Fruit fly (Drosophila melanogaster): ENCODE measurements around the gene Lgr4.

The Lgr4 gene

dm6 chrX:13154783-13155182 is 34.2 kb downstream of the Lgr4 start, which contains the start of the genes CG4318 and CG4332 (continued):
- no peak for TF ChIP-seq lov (optimal IDR thresholded peaks at IDR 0.05)
- TF ChIP-seq lov (GFP tag; IDR thresholded peaks at IDR 0.05): no peak
- no peak for TF ChIP-seq az2 (GFP tag; optimal IDR thresholded peaks at IDR 0.05)
- no peak for TF ChIP-seq exex (tag; optimal IDR thresholded peaks at IDR 0.05)
- TF ChIP-seq CG13287 (GFP tag; IDR thresholded peaks at IDR 0.05; ENCODE audit: partially characterized antibody): peak; percentile 92
- TF ChIP-seq Drgx (GFP tag; IDR thresholded peaks at IDR 0.05): no peak
- peak; percentile 79 for TF ChIP-seq inv (GFP tag; IDR thresholded peaks at IDR 0.05; ENCODE audit: partially characterized antibody)
- TF ChIP-seq Hand (GFP tag; optimal IDR thresholded peaks at IDR 0.05): no peak
- no peak for TF ChIP-seq CG33557 (GFP tag; optimal IDR thresholded peaks at IDR 0.05)
- peak; percentile 2 for TF ChIP-seq ftz-f1 (GFP tag; optimal IDR thresholded peaks at IDR 0.05)
- no peak for TF ChIP-seq CG11085 (GFP tag; IDR thresholded peaks at IDR 0.05)
- no peak for TF ChIP-seq CG12155 (GFP tag; optimal IDR thresholded peaks at IDR 0.05)
- no peak for TF ChIP-seq CG17186 (GFP tag; optimal IDR thresholded peaks at IDR 0.05)
- no peak for TF ChIP-seq CG33213 (GFP tag; optimal IDR thresholded peaks at IDR 0.05)
- no peak for TF ChIP-seq CG18764 (GFP tag; optimal IDR thresholded peaks at IDR 0.05)
- no peak for TF ChIP-seq NC2β (GFP tag; optimal IDR thresholded peaks at IDR 0.05)
- peak; percentile 59; the same call in 1 of the 2 replicates for TF ChIP-seq CG2129 (GFP tag; IDR thresholded peaks at IDR 0.05; ENCODE audit: partially characterized antibody)
- TF ChIP-seq Stat92E (GFP tag; optimal IDR thresholded peaks at IDR 0.05): no peak
- TF ChIP-seq CG32532 (GFP tag; IDR thresholded peaks at IDR 0.05): no peak
- TF ChIP-seq ase (GFP tag; IDR thresholded peaks at IDR 0.05): no peak
- TF ChIP-seq unc-4 (GFP tag; IDR thresholded peaks at IDR 0.05; ENCODE audit: partially characterized antibody): peak; percentile 86
- TF ChIP-seq Taf1 (GFP tag; IDR thresholded peaks at IDR 0.05): no peak
- TF ChIP-seq Ets65A (GFP tag): no peak
- TF ChIP-seq TFAM (GFP tag; optimal IDR thresholded peaks at IDR 0.05): no peak
- TF ChIP-seq CG13296 (GFP tag; optimal IDR thresholded peaks at IDR 0.05): no peak
- no peak for TF ChIP-seq trh (GFP tag; optimal IDR thresholded peaks at IDR 0.05)
- TF ChIP-seq emc (GFP tag; optimal IDR thresholded peaks at IDR 0.05): no peak
- no peak for TF ChIP-seq gsb (GFP tag; IDR thresholded peaks at IDR 0.05)
- no peak for TF ChIP-seq CG34376 (GFP tag; optimal IDR thresholded peaks at IDR 0.05)
- no peak for TF ChIP-seq CG16863 (GFP tag; optimal IDR thresholded peaks at IDR 0.05)
- TF ChIP-seq en (GFP tag; optimal IDR thresholded peaks at IDR 0.05): no peak
- no peak for TF ChIP-seq CG11504 (tag; optimal IDR thresholded peaks at IDR 0.05)
- no peak for TF ChIP-seq Xbp1 (GFP tag; optimal IDR thresholded peaks at IDR 0.05)
- no peak for TF ChIP-seq CG3847 (GFP tag; IDR thresholded peaks at IDR 0.05)
- TF ChIP-seq Med (GFP tag): peak; percentile 78
- no peak for TF ChIP-seq H15 (GFP tag; IDR thresholded peaks at IDR 0.05)
- no peak for TF ChIP-seq ERR (GFP tag; optimal IDR thresholded peaks at IDR 0.05)
- TF ChIP-seq ara (GFP tag; IDR thresholded peaks at IDR 0.05): peak; percentile 6; the same call in 1 of the 2 replicates
- no peak for TF ChIP-seq CG6272 (GFP tag; IDR thresholded peaks at IDR 0.05)
- TF ChIP-seq PHDP (tag; optimal IDR thresholded peaks at IDR 0.05): no peak
- TF ChIP-seq CG7556 (GFP tag; optimal IDR thresholded peaks at IDR 0.05): no peak
- no peak for TF ChIP-seq disco-r (GFP tag; optimal IDR thresholded peaks at IDR 0.05)
- peak; percentile 19 for TF ChIP-seq cwo (GFP tag; optimal IDR thresholded peaks at IDR 0.05)
- TF ChIP-seq Awh (GFP tag; IDR thresholded peaks at IDR 0.05): no peak
- no peak for TF ChIP-seq hkb (optimal IDR thresholded peaks at IDR 0.05)
- TF ChIP-seq hkb (GFP tag; IDR thresholded peaks at IDR 0.05): no peak
- TF ChIP-seq oc (tag; optimal IDR thresholded peaks at IDR 0.05): no peak
- peak; percentile 75 for TF ChIP-seq CG14860 (GFP tag; IDR thresholded peaks at IDR 0.05; ENCODE audit: partially characterized antibody)
- peak; percentile 74 for TF ChIP-seq vnd (GFP tag; IDR thresholded peaks at IDR 0.05; ENCODE audit: partially characterized antibody)
- no peak for TF ChIP-seq Ravus (GFP tag; IDR thresholded peaks at IDR 0.05)
- no peak for TF ChIP-seq Dek (tag; optimal IDR thresholded peaks at IDR 0.05)
- peak; percentile 88 for TF ChIP-seq sna (GFP tag; IDR thresholded peaks at IDR 0.05; ENCODE audit: partially characterized antibody)

Measured in whole organism, embryonic.